Fruit fly (Drosophila melanogaster) whole organism, wandering third instar larva: ENCODE results near the gene OXA1L.

Experiments
- Abd-B ChIP-seq: fragments of >200 bp; optimal IDR thresholded peaks from 2 replicates; lab custom pipeline; 2017; ENCODE audit warnings: missing biosample characterization, missing genetic modification characterization
- CG32264 ChIP-seq: fragments of 200-800 bp; sonication (Bioruptor generic); optimal IDR thresholded peaks from 2 replicates; lab custom pipeline; 2016; ENCODE audit warnings: missing biosample characterization, missing genetic modification characterization
- CG9705 ChIP-seq: fragments of 200-800 bp; sonication (Bioruptor generic); optimal IDR thresholded peaks from 2 replicates; lab custom pipeline; 2018; ENCODE audit warnings: missing biosample characterization, mild to moderate bottlenecking, missing genetic modification characterization
- CrebA ChIP-seq: fragments of 200-800 bp; sonication (Bioruptor generic); optimal IDR thresholded peaks from 2 replicates; lab custom pipeline; 2016; ENCODE audit warnings: missing biosample characterization, mild to moderate bottlenecking, missing genetic modification characterization, borderline replicate concordance
- Dfd ChIP-seq: fragments of >200 bp; optimal IDR thresholded peaks from 2 replicates; lab custom pipeline; 2017; ENCODE audit warnings: missing biosample characterization, missing genetic modification characterization
- Dif ChIP-seq: fragments of 200-275, 200-300 bp; sonication (Bioruptor generic); optimal IDR thresholded peaks from 2 replicates; lab custom pipeline; 2018; ENCODE audit warnings: missing biosample characterization, missing genetic modification characterization; ENCODE audit not compliant: partially characterized antibody
- GATAd ChIP-seq: sonication (Bioruptor generic); optimal IDR thresholded peaks from 2 replicates; lab custom pipeline; 2016; ENCODE audit warnings: missing biosample characterization, missing genetic modification characterization
- HLH106 ChIP-seq: fragments of 200-800 bp; optimal IDR thresholded peaks from 3 replicates; lab custom pipeline; 2019; ENCODE audit warnings: missing biosample characterization, mild to moderate bottlenecking, missing genetic modification characterization, moderate library complexity
- Hnf4 ChIP-seq: fragments of 200-800 bp; sonication (Bioruptor generic); optimal IDR thresholded peaks from 2 replicates; lab custom pipeline; 2016; ENCODE audit warnings: missing biosample characterization, mild to moderate bottlenecking, missing genetic modification characterization
- Hr78 ChIP-seq: fragments of >200 bp; optimal IDR thresholded peaks from 2 replicates; lab custom pipeline; 2017; ENCODE audit warnings: missing biosample characterization, missing genetic modification characterization
- Hr83 ChIP-seq: fragments of 200-300 bp; sonication (Bioruptor generic); optimal IDR thresholded peaks from 2 replicates; lab custom pipeline; 2016; ENCODE audit warnings: missing biosample characterization, mild to moderate bottlenecking, missing genetic modification characterization, moderate library complexity; ENCODE audit not compliant: poor library complexity, severe bottlenecking
- Jra ChIP-seq: sonication (Bioruptor generic); optimal IDR thresholded peaks from 2 replicates; lab custom pipeline; 2016; ENCODE audit warnings: missing biosample characterization, missing genetic modification characterization
- Mio ChIP-seq: sonication (Bioruptor generic); optimal IDR thresholded peaks from 2 replicates; lab custom pipeline; 2016; ENCODE audit warnings: missing biosample characterization, missing genetic modification characterization
- Myc ChIP-seq: fragments of >200 bp; optimal IDR thresholded peaks from 2 replicates; lab custom pipeline; 2017
- N ChIP-seq: fragments of >200 bp; optimal IDR thresholded peaks from 2 replicates; lab custom pipeline; 2018; ENCODE audit warnings: missing biosample characterization, missing external identifiers, missing genetic modification characterization
- OdsH ChIP-seq: fragments of 200-800 bp; sonication (Bioruptor generic); optimal IDR thresholded peaks from 2 replicates; lab custom pipeline; 2016; ENCODE audit warnings: missing biosample characterization, mild to moderate bottlenecking, missing genetic modification characterization
- Vsx2 ChIP-seq: fragments of 200-300, 225-300 bp; sonication (Bioruptor generic); optimal IDR thresholded peaks from 2 replicates; lab custom pipeline; 2018; ENCODE audit warnings: missing biosample characterization, missing genetic modification characterization; ENCODE audit not compliant: partially characterized antibody
- br ChIP-seq: fragments of 200-800 bp; sonication (Bioruptor generic); optimal IDR thresholded peaks from 2 replicates; lab custom pipeline; 2016; ENCODE audit warnings: missing biosample characterization, missing genetic modification characterization
- brk ChIP-seq: fragments of 200-800 bp; sonication (Bioruptor generic); optimal IDR thresholded peaks from 2 replicates; lab custom pipeline; 2016; ENCODE audit warnings: missing biosample characterization, mild to moderate bottlenecking, missing genetic modification characterization
- dl ChIP-seq, 2 experiments: fragments of 175-275, 200-275 bp in 1 of 2; fragments of 200-275 bp in 1 of 2; sonication (Bioruptor generic); optimal IDR thresholded peaks; lab custom pipeline; 2018; ENCODE audit warnings: mild to moderate bottlenecking in 2 of 2, missing biosample characterization in 2 of 2, missing genetic modification characterization in 2 of 2, moderate library complexity in 2 of 2; ENCODE audit not compliant: partially characterized antibody in 2 of 2, insufficient read depth in 1 of 2
- dmrt93B ChIP-seq: fragments of 200-800 bp; sonication (Bioruptor generic); optimal IDR thresholded peaks from 2 replicates; lab custom pipeline; 2018; ENCODE audit warnings: missing biosample characterization, mild to moderate bottlenecking, missing genetic modification characterization
- ey ChIP-seq: fragments of 200-800 bp; sonication (Bioruptor generic); optimal IDR thresholded peaks from 2 replicates; lab custom pipeline; 2016; ENCODE audit warnings: missing biosample characterization, missing genetic modification characterization
- fru ChIP-seq: fragments of 200-800 bp; sonication (Bioruptor generic); optimal IDR thresholded peaks from 3 replicates; lab custom pipeline; 2016; ENCODE audit warnings: missing biosample characterization, mild to moderate bottlenecking, missing genetic modification characterization
- h ChIP-seq: fragments of 200-800 bp; sonication (Bioruptor generic); optimal IDR thresholded peaks from 3 replicates; lab custom pipeline; 2016; ENCODE audit warnings: missing biosample characterization, mild to moderate bottlenecking, missing genetic modification characterization
- lola ChIP-seq: fragments of >200 bp; optimal IDR thresholded peaks from 2 replicates; lab custom pipeline; 2017; ENCODE audit warnings: missing biosample characterization, missing genetic modification characterization
- pan ChIP-seq: fragments of >200 bp; optimal IDR thresholded peaks from 2 replicates; lab custom pipeline; 2017
- psq ChIP-seq: fragments of 200-800 bp; sonication (Bioruptor generic); optimal IDR thresholded peaks from 3 replicates; lab custom pipeline; 2017; ENCODE audit warnings: missing biosample characterization, mild to moderate bottlenecking, missing genetic modification characterization, moderate library complexity
- rgr ChIP-seq: fragments of 200-800 bp; sonication (Bioruptor generic); optimal IDR thresholded peaks from 3 replicates; lab custom pipeline; 2016; ENCODE audit warnings: missing biosample characterization, mild to moderate bottlenecking, missing genetic modification characterization
- sage ChIP-seq: fragments of 200-800 bp; sonication (Bioruptor generic); optimal IDR thresholded peaks from 2 replicates; lab custom pipeline; 2016; ENCODE audit warnings: missing biosample characterization, mild to moderate bottlenecking, missing genetic modification characterization
- sv ChIP-seq: fragments of 200-800 bp; sonication (Bioruptor generic); optimal IDR thresholded peaks from 3 replicates; lab custom pipeline; 2016; ENCODE audit warnings: missing biosample characterization, missing genetic modification characterization
- usp ChIP-seq: fragments of >200 bp; optimal IDR thresholded peaks from 2 replicates; lab custom pipeline; 2017; ENCODE audit warnings: missing biosample characterization, missing genetic modification characterization
- woc ChIP-seq: sonication (Bioruptor generic); optimal IDR thresholded peaks from 2 replicates; lab custom pipeline; 2016; ENCODE audit warnings: missing biosample characterization, mild to moderate bottlenecking, missing genetic modification characterization

OXA1L gene

DNA sequence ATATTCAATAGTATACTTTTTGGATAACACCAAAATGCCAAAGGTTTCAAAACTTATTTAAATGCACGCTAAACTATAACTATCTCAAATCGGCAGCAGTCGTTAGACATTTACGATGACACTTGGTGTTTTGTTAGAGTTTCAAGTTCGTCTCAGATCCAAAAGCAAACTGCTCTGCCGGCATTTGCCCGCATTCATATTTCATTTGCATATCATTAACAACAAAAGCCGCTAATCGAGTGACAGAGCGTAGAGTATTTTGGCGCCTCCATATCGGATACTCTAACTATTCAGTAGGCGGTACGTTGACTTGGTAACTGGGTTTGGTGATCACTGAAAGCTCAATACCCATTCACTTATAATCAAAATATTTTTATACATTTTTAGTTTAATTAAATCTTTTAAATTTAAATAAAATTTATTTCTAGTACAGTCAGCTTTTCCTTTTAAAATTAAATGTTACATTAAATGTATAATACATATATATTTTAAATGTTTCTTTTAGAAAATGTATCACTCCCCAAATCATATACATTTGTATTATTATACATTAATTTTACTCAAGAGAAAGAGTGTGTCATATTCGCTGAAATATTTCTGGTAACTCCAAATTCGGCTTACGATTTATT is 7.0 kb upstream of the OXA1L start:
- TF ChIP-seq lola (no peak), pan (no peak), h (GFP tag; lab: Kevin White, UChicago) (no peak), Myc (lab: Kevin White, UChicago) (peak; percentile 49), sage (GFP tag; lab: Kevin White, UChicago) (no peak), usp (GFP tag; lab: Kevin White, UChicago) (no peak), CG9705 (no peak), Dfd (GFP tag; lab: Kevin White, UChicago) (no peak), CG32264 (GFP tag; lab: Kevin White, UChicago) (no peak), Hr83 (GFP tag; lab: Kevin White, UChicago) (no peak), Hr78 (no peak), HLH106 (tag; lab: Kevin White, UChicago) (peak; percentile 35), CrebA (GFP tag; lab: Kevin White, UChicago) (no peak), woc (GFP tag; lab: Kevin White, UChicago) (no peak), psq (GFP tag; lab: Kevin White, UChicago) (peak; percentile 1), brk (GFP tag; lab: Kevin White, UChicago) (no peak), br (GFP tag; lab: Kevin White, UChicago) (no peak), dl (GFP tag; optimal IDR thresholded peaks at IDR 0.05; lab: Kevin White, UChicago; ENCODE audit: insufficient read depth in 1 of 2, partially characterized antibody in 2 of 2) (no peak), dmrt93B (no peak), rgr (GFP tag; lab: Kevin White, UChicago) (no peak), ey (GFP tag; lab: Kevin White, UChicago) (no peak), GATAd (no peak), Hnf4 (GFP tag; lab: Kevin White, UChicago) (no peak), OdsH (GFP tag; lab: Kevin White, UChicago) (peak; percentile 6)

DNA sequence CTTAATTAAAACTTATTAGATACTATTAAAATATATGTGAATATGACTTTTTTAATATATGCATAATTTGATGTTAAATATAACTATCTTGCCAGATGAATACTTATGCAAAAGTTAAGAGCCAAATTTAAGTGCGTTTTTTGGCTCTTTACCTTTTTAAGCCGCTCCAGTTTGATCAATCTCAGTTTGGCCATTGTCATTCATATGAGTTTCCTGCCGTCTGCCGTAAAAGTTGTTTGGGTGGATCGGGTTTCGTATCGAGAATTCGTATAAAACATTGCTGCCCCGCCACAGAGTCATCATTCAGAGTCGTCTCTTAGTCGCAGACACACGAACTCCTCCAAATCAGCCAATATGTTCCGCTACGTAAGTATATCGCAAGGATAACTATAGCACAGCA is 5.1 kb upstream of the OXA1L start, which contains the start of gene Cpr67Fa2:
Cpr67Fa2 (plus strand) TSS at position 301 of the 400 bp plus-strand sequence.
- TF ChIP-seq Hr83 (GFP tag; lab: Kevin White, UChicago): no peak
- no peak for TF ChIP-seq CG9705
- TF ChIP-seq lola: no peak
- no peak for TF ChIP-seq Myc (lab: Kevin White, UChicago)
- no peak for TF ChIP-seq OdsH (GFP tag; lab: Kevin White, UChicago)
- TF ChIP-seq woc (GFP tag; lab: Kevin White, UChicago): no peak
- no peak for TF ChIP-seq Jra
- TF ChIP-seq br (GFP tag; lab: Kevin White, UChicago): no peak
- no peak for TF ChIP-seq dmrt93B
- no peak for TF ChIP-seq brk (GFP tag; lab: Kevin White, UChicago)
- TF ChIP-seq, all 38 proteins: peak for 0

DNA sequence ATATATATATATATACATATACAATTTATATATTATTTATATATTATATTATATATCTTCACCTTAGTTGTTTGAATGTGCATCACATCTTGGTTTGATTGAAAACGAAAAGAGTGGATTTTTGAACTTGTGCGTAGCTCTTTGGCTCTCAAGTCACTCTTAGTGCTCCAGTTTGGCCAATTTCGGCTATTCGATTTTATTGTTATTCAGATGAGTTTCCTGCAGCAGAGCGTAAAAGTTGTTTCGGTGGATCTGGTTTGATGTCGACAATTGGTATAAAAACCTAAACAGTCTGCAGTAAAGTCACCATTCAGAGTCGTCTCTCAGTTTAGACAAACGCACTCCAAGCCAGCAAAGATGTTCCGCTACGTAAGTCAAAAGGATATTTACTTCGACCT is 3.4 kb upstream of the OXA1L start, which contains the start of gene Cpr67Fa1:
Cpr67Fa1 (plus strand) TSS at position 299 of the 398 bp plus-strand sequence.
- no peak for TF ChIP-seq N (GFP tag; lab: Kevin White, UChicago)
- TF ChIP-seq sv (GFP tag; lab: Kevin White, UChicago): no peak

DNA sequence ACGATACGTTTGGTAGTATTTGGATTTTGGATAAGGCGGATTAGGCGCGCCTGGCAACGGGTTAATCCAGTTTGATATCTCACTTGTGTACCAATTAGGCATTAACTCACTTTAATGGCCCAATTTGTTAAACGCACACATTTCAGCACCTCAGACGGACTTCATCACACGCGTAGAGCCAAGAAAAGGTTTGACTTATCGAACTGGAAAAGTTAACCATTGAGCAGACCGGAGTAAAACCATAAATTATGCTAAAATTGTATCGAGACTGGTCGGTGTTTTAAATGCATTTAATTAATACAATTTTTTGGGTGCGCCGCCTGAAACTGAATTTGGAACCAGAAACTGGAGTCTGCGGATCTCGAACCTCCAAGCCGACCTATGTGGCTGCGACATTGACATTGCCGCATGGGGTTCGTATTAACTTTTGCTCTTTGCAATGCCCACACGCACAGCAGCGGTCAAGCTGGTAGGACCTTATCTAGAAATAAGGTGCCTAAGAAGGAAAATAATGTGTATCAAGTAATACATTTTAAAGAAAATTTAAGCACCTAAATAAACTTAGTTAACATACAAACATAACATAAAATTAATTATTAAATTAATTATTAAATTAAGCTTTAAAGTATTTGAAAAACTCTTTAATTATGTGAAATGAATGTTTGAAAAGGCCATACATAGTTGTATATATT is 2.9 kb upstream of the OXA1L start:
- no peak for TF ChIP-seq dmrt93B
- TF ChIP-seq Hr78: no peak
- no peak for TF ChIP-seq N (GFP tag; lab: Kevin White, UChicago)
- TF ChIP-seq woc (GFP tag; lab: Kevin White, UChicago): no peak
- TF ChIP-seq fru: no peak
- no peak for TF ChIP-seq psq (GFP tag; lab: Kevin White, UChicago)
- TF ChIP-seq Mio (GFP tag; lab: Kevin White, UChicago): no peak
- TF ChIP-seq Dif (GFP tag; lab: Kevin White, UChicago): no peak
- TF ChIP-seq br (GFP tag; lab: Kevin White, UChicago): no peak
- TF ChIP-seq Jra: no peak
- no peak for TF ChIP-seq Myc (lab: Kevin White, UChicago)
- no peak for TF ChIP-seq Vsx2 (GFP tag; lab: Kevin White, UChicago)
- TF ChIP-seq lola: no peak
- TF ChIP-seq rgr (GFP tag; lab: Kevin White, UChicago): no peak
- no peak for TF ChIP-seq dl (GFP tag; optimal IDR thresholded peaks at IDR 0.05; lab: Kevin White, UChicago; ENCODE audit: insufficient read depth in 1 of 2, partially characterized antibody in 2 of 2)
- TF ChIP-seq Dfd (GFP tag; lab: Kevin White, UChicago): no peak
- no peak for TF ChIP-seq sage (GFP tag; lab: Kevin White, UChicago)
- no peak for TF ChIP-seq brk (GFP tag; lab: Kevin White, UChicago)
- no peak for TF ChIP-seq Abd-B
